Worm (Caenorhabditis elegans) whole organism, L2 larva: ENCODE results near the gene snb-5.

Source experiments
- C34F6.9 ChIP-seq: fragments of 150-350 bp; optimal IDR thresholded peaks from 2 replicates; lab custom pipeline; 2014; ENCODE audit warnings: missing biosample characterization, missing genetic modification characterization
- F13H6.1 ChIP-seq: sonication (generic microtip); optimal IDR thresholded peaks from 2 replicates; lab custom pipeline; 2016; ENCODE audit warnings: missing genetic modification characterization, missing compliant biosample characterization
- Y55F3AM.14 ChIP-seq: fragments of 200-800 bp; sonication (Bioruptor generic); optimal IDR thresholded peaks from 2 replicates; lab custom pipeline; 2018; ENCODE audit warnings: mild to moderate bottlenecking, missing genetic modification characterization, missing compliant biosample characterization
- alr-1 ChIP-seq: fragments of 150-350 bp; optimal IDR thresholded peaks from 2 replicates; lab custom pipeline; 2014; ENCODE audit warnings: missing biosample characterization, missing genetic modification characterization
- ama-1 ChIP-seq: fragments of 150-350 bp; optimal IDR thresholded peaks from 2 replicates; lab custom pipeline; 2018; ENCODE audit warnings: inconsistent platforms
- ceh-16 ChIP-seq: fragments of 150-350 bp; optimal IDR thresholded peaks from 2 replicates; lab custom pipeline; 2014; ENCODE audit warnings: missing biosample characterization, missing genetic modification characterization
- ceh-82 ChIP-seq: fragments of 150-350 bp; optimal IDR thresholded peaks from 2 replicates; lab custom pipeline; 2014; ENCODE audit warnings: missing biosample characterization, missing genetic modification characterization
- crh-2 ChIP-seq: sonication (generic microtip); optimal IDR thresholded peaks from 2 replicates; lab custom pipeline; 2017; ENCODE audit warnings: missing biosample characterization, missing genetic modification characterization
- dmd-4 ChIP-seq: sonication (generic microtip); optimal IDR thresholded peaks from 2 replicates; lab custom pipeline; 2017; ENCODE audit warnings: missing biosample characterization, missing genetic modification characterization
- elt-1 ChIP-seq: fragments of 150-350 bp; optimal IDR thresholded peaks from 2 replicates; lab custom pipeline; 2014; ENCODE audit warnings: missing biosample characterization, missing genetic modification characterization
- elt-3 ChIP-seq: sonication (generic microtip); optimal IDR thresholded peaks from 2 replicates; lab custom pipeline; 2017; ENCODE audit warnings: missing biosample characterization, missing genetic modification characterization
- fos-1 ChIP-seq: fragments of 150-350 bp; optimal IDR thresholded peaks from 2 replicates; lab custom pipeline; 2014; ENCODE audit warnings: missing biosample characterization, missing genetic modification characterization
- gmeb-1 ChIP-seq: fragments of 150-350 bp; optimal IDR thresholded peaks from 2 replicates; lab custom pipeline; 2014; ENCODE audit warnings: missing biosample characterization, missing genetic modification characterization
- lin-11 ChIP-seq: fragments of 150-350 bp; sonication (generic microtip); optimal IDR thresholded peaks from 2 replicates; lab custom pipeline; 2014; ENCODE audit warnings: missing biosample characterization, missing genetic modification characterization, inconsistent platforms, mixed read lengths
- lin-13 ChIP-seq: fragments of 150-350 bp; optimal IDR thresholded peaks from 2 replicates; lab custom pipeline; 2014; ENCODE audit warnings: missing biosample characterization, missing genetic modification reagents, missing genetic modification characterization
- lin-39 ChIP-seq: fragments of 150-350 bp; optimal IDR thresholded peaks from 2 replicates; lab custom pipeline; 2014; ENCODE audit warnings: missing biosample characterization, missing genetic modification reagents, missing genetic modification characterization
- lsy-2 ChIP-seq, 2 experiments: fragments of 150-350 bp in 1 of 2; sonication (generic microtip) in 1 of 2; optimal IDR thresholded peaks; 2 replicates each; lab custom pipeline; 2014 to 2017; ENCODE audit warnings: missing biosample characterization in 2 of 2, missing genetic modification characterization in 2 of 2
- mab-5 ChIP-seq: fragments of 150-350 bp; optimal IDR thresholded peaks from 2 replicates; lab custom pipeline; 2014; ENCODE audit warnings: missing biosample characterization, missing genetic modification characterization
- mbf-1 ChIP-seq: sonication (generic microtip); optimal IDR thresholded peaks from 2 replicates; lab custom pipeline; 2017; ENCODE audit warnings: missing biosample characterization, missing genetic modification characterization
- mdl-1 ChIP-seq, 2 experiments: fragments of 150-350 bp in 1 of 2; sonication (generic microtip) in 1 of 2; optimal IDR thresholded peaks; 2 replicates each; lab custom pipeline; 2017; ENCODE audit warnings: missing biosample characterization in 2 of 2, missing genetic modification characterization in 2 of 2
- nhr-10 ChIP-seq: sonication (generic microtip); optimal IDR thresholded peaks from 2 replicates; lab custom pipeline; 2017; ENCODE audit warnings: missing biosample characterization, missing genetic modification characterization
- nhr-11 ChIP-seq: fragments of 150-350 bp; optimal IDR thresholded peaks from 2 replicates; lab custom pipeline; 2014; ENCODE audit warnings: missing biosample characterization, missing genetic modification characterization
- nhr-12 ChIP-seq: fragments of 150-350 bp; optimal IDR thresholded peaks from 2 replicates; lab custom pipeline; 2014; ENCODE audit warnings: missing biosample characterization, missing genetic modification characterization
- nhr-23 ChIP-seq: fragments of 150-350 bp; optimal IDR thresholded peaks from 2 replicates; lab custom pipeline; 2014; ENCODE audit warnings: missing biosample characterization, missing genetic modification reagents, missing genetic modification characterization
- nhr-237 ChIP-seq: fragments of 150-350 bp; optimal IDR thresholded peaks from 2 replicates; lab custom pipeline; 2014; ENCODE audit warnings: missing biosample characterization, missing genetic modification characterization
- nhr-6 ChIP-seq: fragments of 150-350 bp; optimal IDR thresholded peaks from 2 replicates; lab custom pipeline; 2014; ENCODE audit warnings: missing biosample characterization, missing genetic modification characterization
- peb-1 ChIP-seq: fragments of 150-350 bp; optimal IDR thresholded peaks from 2 replicates; lab custom pipeline; 2014; ENCODE audit warnings: missing biosample characterization, missing genetic modification characterization
- sem-4 ChIP-seq: fragments of 150-350 bp; optimal IDR thresholded peaks from 2 replicates; lab custom pipeline; 2014; ENCODE audit warnings: missing biosample characterization, missing genetic modification reagents, missing genetic modification characterization
- skn-1 ChIP-seq: sonication (generic microtip); optimal IDR thresholded peaks from 2 replicates; lab custom pipeline; 2017; ENCODE audit warnings: missing biosample characterization, missing genetic modification characterization
- sma-3 ChIP-seq: sonication (generic microtip); optimal IDR thresholded peaks from 2 replicates; lab custom pipeline; 2016; ENCODE audit warnings: missing genetic modification reagents, missing genetic modification characterization, missing compliant biosample characterization
- sma-9 ChIP-seq, 2 experiments: fragments of 150-350 bp in 1 of 2; sonication (generic microtip) in 1 of 2; optimal IDR thresholded peaks; 2 replicates each; lab custom pipeline; 2014 to 2016; ENCODE audit warnings: missing genetic modification characterization in 2 of 2, mild to moderate bottlenecking in 1 of 2, missing biosample characterization in 1 of 2, missing compliant biosample characterization in 1 of 2, missing genetic modification reagents in 1 of 2, moderate library complexity in 1 of 2
- snpc-4 ChIP-seq: fragments of 150-350 bp; optimal IDR thresholded peaks from 2 replicates; lab custom pipeline; 2014; ENCODE audit warnings: missing biosample characterization, missing genetic modification characterization
- unc-39 ChIP-seq: fragments of 150-350 bp; optimal IDR thresholded peaks from 2 replicates; lab custom pipeline; 2014; ENCODE audit warnings: missing biosample characterization, missing genetic modification characterization
- ztf-1 ChIP-seq: fragments of 200-800 bp; sonication (Bioruptor generic); conservative IDR thresholded peaks from 2 replicates; pipeline ENCODE4 v1.3.6; 2022; ENCODE audit warnings: missing genetic modification characterization, missing compliant biosample characterization
- ztf-4 ChIP-seq: fragments of 150-350 bp; optimal IDR thresholded peaks from 2 replicates; lab custom pipeline; 2014; ENCODE audit warnings: missing biosample characterization, missing genetic modification characterization

The snb-5 gene

DNA sequence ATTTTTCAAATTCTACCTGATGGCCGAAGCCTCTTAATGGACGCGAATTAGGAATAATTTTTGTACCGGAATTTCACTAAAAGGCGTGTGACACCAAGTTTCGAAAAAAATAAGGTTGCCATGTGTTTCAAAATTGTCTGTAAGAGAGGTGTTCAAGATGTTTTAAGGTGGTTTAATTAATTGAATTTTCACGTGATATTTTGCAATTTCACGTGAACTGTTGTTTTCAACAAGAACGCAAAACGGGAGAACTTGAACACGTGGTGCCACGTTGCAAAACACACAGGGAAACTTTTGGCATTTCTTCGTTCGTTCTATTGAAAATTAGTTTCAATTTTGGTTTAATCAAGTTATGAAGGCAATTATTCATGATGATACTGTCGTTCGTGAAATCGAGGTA, 21.3 kb upstream of the snb-5 start, which contains the start of gene spc-2:
spc-2 (plus strand) TSS at position 301 of the 400 bp plus-strand sequence.
- TF ChIP-seq nhr-12 (no peak), sma-3 (no peak), mab-5 (tag; lab: Kevin White, UChicago) (no peak), nhr-10 (tag; lab: Kevin White, UChicago) (no peak), mbf-1 (tag; lab: Kevin White, UChicago) (no peak), peb-1 (no peak), ztf-1 (GFP tag; lab: Robert Waterston, UW) (no peak), lin-11 (tag; lab: Kevin White, UChicago) (no peak), unc-39 (tag; lab: Kevin White, UChicago) (no peak), elt-1 (tag; lab: Kevin White, UChicago) (no peak), sem-4 (no peak), nhr-6 (tag; lab: Kevin White, UChicago) (no peak), C34F6.9 (no peak), ama-1 (lab: Kevin White, UChicago) (no peak), elt-3 (tag; lab: Kevin White, UChicago) (no peak), Y55F3AM.14 (GFP tag; lab: Kevin White, UChicago) (no peak)

DNA sequence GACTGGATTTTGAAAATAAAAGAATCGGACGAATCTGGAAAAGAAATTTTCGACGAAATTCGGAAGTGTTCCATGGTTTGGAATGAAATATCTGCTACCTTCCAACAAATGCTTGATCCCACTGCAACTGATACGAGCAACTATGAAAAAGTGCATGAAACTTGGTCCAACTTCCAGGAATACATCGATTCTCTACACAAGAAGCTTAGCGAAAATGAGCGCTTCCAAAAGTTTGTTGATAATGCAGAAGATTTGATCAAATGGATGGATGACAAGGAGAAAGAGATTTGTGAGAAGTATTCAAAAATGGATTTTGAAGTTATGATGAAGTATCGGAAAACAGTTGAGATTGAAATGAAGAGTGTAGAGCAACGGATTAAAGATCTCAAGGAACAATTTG, 20.3 kb upstream of the snb-5 start:
- TF ChIP-seq nhr-6 (tag; lab: Kevin White, UChicago) (no peak), nhr-11 (tag; lab: Kevin White, UChicago) (no peak), ztf-4 (tag; lab: Kevin White, UChicago) (no peak)
- TF ChIP-seq, all 48 proteins: peak for 0

DNA sequence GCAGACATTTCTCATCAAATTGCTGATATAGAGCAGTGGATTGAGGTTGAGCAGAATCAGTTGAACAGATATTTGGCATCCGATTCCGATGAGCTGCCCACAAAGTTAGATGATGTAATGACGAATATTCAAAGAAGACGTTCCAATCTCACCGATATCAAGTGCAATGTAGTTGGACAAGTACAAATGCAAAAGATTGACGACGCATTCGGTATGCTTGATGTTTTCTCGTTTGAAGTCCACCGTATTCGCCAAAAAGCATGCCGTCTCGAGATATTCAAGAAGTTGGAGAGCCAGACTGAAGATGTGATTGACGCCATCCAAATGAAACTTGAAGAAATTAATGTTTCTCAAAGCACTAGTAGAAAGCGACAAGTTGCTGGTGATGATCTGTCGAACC, 17.7 kb upstream of the snb-5 start:
- TF ChIP-seq dmd-4 = no peak
- no peak for TF ChIP-seq mbf-1 (tag; lab: Kevin White, UChicago)
- no peak for TF ChIP-seq lin-39 (tag; lab: Kevin White, UChicago)
- TF ChIP-seq sma-3 = no peak
- no peak for TF ChIP-seq nhr-23
- no peak for TF ChIP-seq sma-9 (GFP tag; optimal IDR thresholded peaks at IDR 0.05; lab: Kevin White, UChicago)
- TF ChIP-seq sma-9 (tag; optimal IDR thresholded peaks at IDR 0.05; lab: Kevin White, UChicago) = no peak
- TF ChIP-seq snpc-4 (tag; lab: Kevin White, UChicago) = no peak
- TF ChIP-seq nhr-10 (tag; lab: Kevin White, UChicago) = no peak
- no peak for TF ChIP-seq fos-1 (tag; lab: Kevin White, UChicago)
- TF ChIP-seq lsy-2 (tag; optimal IDR thresholded peaks at IDR 0.05; lab: Kevin White, UChicago) = no peak
- TF ChIP-seq nhr-237 = no peak
- no peak for TF ChIP-seq alr-1 (tag; lab: Kevin White, UChicago)
- no peak for TF ChIP-seq Y55F3AM.14 (GFP tag; lab: Kevin White, UChicago)
- no peak for TF ChIP-seq ceh-82 (tag; lab: Kevin White, UChicago)
- no peak for TF ChIP-seq mab-5 (tag; lab: Kevin White, UChicago)
- no peak for TF ChIP-seq gmeb-1 (tag; lab: Kevin White, UChicago)
- no peak for TF ChIP-seq ztf-4 (tag; lab: Kevin White, UChicago)
- TF ChIP-seq, all 48 proteins: peak for 0

DNA sequence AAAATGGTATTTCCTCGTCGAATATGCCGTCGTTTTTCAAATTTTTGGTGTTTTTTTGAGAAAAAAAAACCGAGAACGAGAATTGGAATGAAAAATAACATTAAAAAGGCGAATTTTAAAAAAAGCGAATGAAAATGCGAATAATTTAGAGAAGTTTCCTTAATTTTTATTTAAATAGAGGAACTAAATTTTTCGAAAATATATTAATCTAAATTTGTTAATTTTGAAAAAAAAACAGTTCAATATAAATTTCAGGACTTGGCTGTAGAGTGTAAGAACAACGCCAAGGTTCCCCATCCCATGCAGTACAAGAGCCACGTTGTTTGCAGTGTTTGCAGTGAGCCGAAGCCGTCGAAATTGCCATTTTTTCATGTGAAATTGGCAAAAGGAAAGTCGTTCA, 12.3 kb upstream of the snb-5 start, which contains the start of gene C50C3.19:
C50C3.19 (plus strand) TSS at position 301 of the 400 bp plus-strand sequence.
- TF ChIP-seq ztf-1 (GFP tag; lab: Robert Waterston, UW) (no peak), ceh-16 (tag; lab: Kevin White, UChicago) (no peak), ztf-4 (tag; lab: Kevin White, UChicago) (no peak), F13H6.1 (tag; lab: Kevin White, UChicago) (no peak), lin-13 (no peak)

DNA sequence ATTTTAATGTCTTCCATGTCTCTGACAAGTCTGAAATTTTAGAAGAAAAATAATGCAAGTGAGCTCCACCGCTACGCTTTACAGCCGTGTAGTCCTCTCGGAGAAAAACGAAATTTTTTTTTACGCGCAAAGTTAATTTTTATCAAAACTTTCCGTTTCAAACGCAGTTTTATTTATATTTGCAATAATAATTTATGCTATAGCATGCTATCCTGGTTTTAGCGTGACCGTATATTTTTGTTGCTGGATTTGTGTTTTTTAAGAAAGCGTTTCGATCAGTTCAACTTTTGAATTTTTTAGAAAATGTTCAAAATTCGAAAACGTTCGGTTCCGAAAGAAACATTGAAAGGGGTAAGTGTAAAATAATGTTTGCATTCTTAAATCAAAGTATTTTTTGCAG, 11.2 kb upstream of the snb-5 start, which contains the start of gene C50C3.1:
C50C3.1 (plus strand) TSS at position 301 of the 400 bp plus-strand sequence.
- TF ChIP-seq elt-3 (tag; lab: Kevin White, UChicago) (no peak), nhr-10 (tag; lab: Kevin White, UChicago) (no peak)
- TF ChIP-seq, all 48 proteins: peak for 0

DNA sequence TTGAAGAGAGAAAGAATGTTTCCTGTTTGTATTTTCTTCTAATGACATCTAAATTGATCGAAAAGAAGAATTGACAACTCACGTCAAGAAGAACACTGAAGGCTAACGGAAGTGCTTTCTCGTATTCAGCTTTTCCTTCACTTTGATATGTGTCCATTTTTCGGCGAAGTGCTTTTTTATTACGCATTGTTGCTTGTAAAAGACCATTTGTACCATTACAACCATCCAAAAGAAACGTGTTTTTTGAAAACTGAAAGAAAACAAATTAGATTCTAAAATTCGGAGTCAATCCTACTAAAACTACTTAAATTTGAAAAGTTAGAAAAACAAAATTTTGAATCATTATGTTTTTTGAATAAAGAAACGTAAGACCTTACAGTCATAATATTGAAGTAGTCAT, 3.8 kb upstream of the snb-5 start:
- TF ChIP-seq ztf-1 (GFP tag; lab: Robert Waterston, UW) (no peak), crh-2 (no peak), sma-3 (no peak), mab-5 (tag; lab: Kevin White, UChicago) (no peak), skn-1 (no peak), alr-1 (tag; lab: Kevin White, UChicago) (no peak), sem-4 (no peak), gmeb-1 (tag; lab: Kevin White, UChicago) (no peak), unc-39 (tag; lab: Kevin White, UChicago) (no peak), ama-1 (lab: Kevin White, UChicago) (no peak), mdl-1 (tag; optimal IDR thresholded peaks at IDR 0.05; lab: Kevin White, UChicago) (no peak), nhr-6 (tag; lab: Kevin White, UChicago) (no peak), snpc-4 (tag; lab: Kevin White, UChicago) (no peak), nhr-237 (no peak), nhr-11 (tag; lab: Kevin White, UChicago) (no peak)
